Worm (Caenorhabditis elegans) whole organism, midembryonic: Measurements from ENCODE around the gene fbxa-94.

ENCODE experiments used
- T22C8.4 ChIP-seq: fragments of 200-800 bp; sonication (Bioruptor generic); IDR thresholded peaks from 2 replicates; pipeline ENCODE4 v1.3.6; 2022; ENCODE audit warnings: missing genetic modification characterization, missing compliant biosample characterization
- cog-1 ChIP-seq: sonication (generic microtip); optimal IDR thresholded peaks from 2 replicates; lab custom pipeline; 2016; ENCODE audit warnings: missing genetic modification characterization, missing compliant biosample characterization
- flt-1 ChIP-seq: fragments of 200-800 bp; sonication (Bioruptor generic); IDR thresholded peaks from 2 replicates; pipeline ENCODE4 v1.3.6; 2022; ENCODE audit warnings: missing genetic modification characterization, missing compliant biosample characterization
- klf-2 ChIP-seq: fragments of 200-800 bp; sonication (Bioruptor generic); conservative IDR thresholded peaks from 2 replicates; pipeline ENCODE4 v1.3.6; 2022; ENCODE audit warnings: missing genetic modification reagents, missing genetic modification characterization, missing compliant biosample characterization
- med-1 ChIP-seq: sonication (generic microtip); optimal IDR thresholded peaks from 2 replicates; lab custom pipeline; 2017; ENCODE audit warnings: missing genetic modification characterization, mild to moderate bottlenecking, missing compliant biosample characterization, antibody characterized with exemption, missing genetic modification reagents; ENCODE audit not compliant: insufficient read depth
- ref-1 ChIP-seq: fragments of 200-800 bp; sonication (Bioruptor generic); conservative IDR thresholded peaks from 2 replicates; pipeline ENCODE4 v1.3.6; 2022; ENCODE audit warnings: missing genetic modification reagents, missing genetic modification characterization, missing compliant biosample characterization
- tab-1 ChIP-seq: fragments of 200-800 bp; sonication (Bioruptor generic); IDR thresholded peaks from 2 replicates; pipeline ENCODE4 v1.3.6; 2022; ENCODE audit warnings: missing genetic modification characterization, missing compliant biosample characterization
- ztf-23 ChIP-seq: fragments of 200-800 bp; sonication (Bioruptor generic); IDR thresholded peaks from 2 replicates; pipeline ENCODE4 v1.3.6; 2022; ENCODE audit warnings: missing genetic modification reagents, missing genetic modification characterization, missing compliant biosample characterization
- ztf-29 ChIP-seq: fragments of 200-800 bp; sonication (Bioruptor generic); IDR thresholded peaks from 2 replicates; pipeline ENCODE4 v1.3.6; 2022; ENCODE audit warnings: missing genetic modification reagents, missing genetic modification characterization, missing compliant biosample characterization

DNA sequence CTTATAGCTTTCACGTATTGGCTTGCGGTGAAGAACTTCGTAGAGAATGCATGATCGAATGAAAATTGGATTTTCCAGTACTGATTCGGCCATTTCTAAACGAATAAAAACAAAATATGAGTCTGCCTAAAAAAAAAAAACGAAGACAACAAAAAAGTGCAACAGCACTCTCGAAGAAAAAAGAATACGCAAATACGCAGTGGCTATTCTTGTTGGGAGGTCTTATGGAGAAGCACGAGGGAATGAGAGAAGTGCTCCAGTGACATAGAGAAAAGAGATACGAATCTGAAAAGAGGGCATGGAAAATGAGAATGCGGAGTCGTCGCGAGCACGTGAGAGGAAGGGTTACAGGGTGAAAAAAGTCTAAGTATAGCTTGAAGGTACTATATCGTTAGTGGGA, 29.5 kb downstream of the fbxa-94 start, which contains the start of gene fbxa-152:
- no peak for TF ChIP-seq ztf-29 (GFP tag; lab: Robert Waterston, UW)
- TF ChIP-seq flt-1 (GFP tag; lab: Robert Waterston, UW): no peak
- no peak for TF ChIP-seq tab-1 (GFP tag; lab: Robert Waterston, UW)
- no peak for TF ChIP-seq ref-1 (GFP tag; lab: Robert Waterston, UW)
- no peak for TF ChIP-seq ztf-23 (GFP tag; lab: Robert Waterston, UW)
- no peak for TF ChIP-seq cog-1 (tag; lab: Kevin White, UChicago)
- TF ChIP-seq med-1 (GFP tag; lab: Kevin White, UChicago): no peak
- no peak for TF ChIP-seq T22C8.4 (GFP tag; lab: Robert Waterston, UW)
- no peak for TF ChIP-seq klf-2 (GFP tag; lab: Robert Waterston, UW)
